Fruit fly (Drosophila melanogaster) whole organism, prepupa: Measurements from ENCODE around the gene Mpi.

ENCODE experiments used
- CG10631 ChIP-seq: fragments of 200-800 bp; sonication (Bioruptor generic); optimal IDR thresholded peaks from 2 replicates; lab custom pipeline; 2016; ENCODE audit warnings: missing biosample characterization, missing genetic modification characterization
- CG10669 ChIP-seq: fragments of 200-800 bp; sonication (Bioruptor generic); optimal IDR thresholded peaks from 3 replicates; lab custom pipeline; 2018; ENCODE audit warnings: missing biosample characterization, mild to moderate bottlenecking, missing genetic modification characterization, moderate library complexity
- CG11762 ChIP-seq: fragments of 200-800 bp; sonication (Bioruptor generic); optimal IDR thresholded peaks from 3 replicates; lab custom pipeline; 2016; ENCODE audit warnings: missing biosample characterization, missing genetic modification characterization; ENCODE audit not compliant: insufficient read depth
- CG11902 ChIP-seq: fragments of 200-800 bp; sonication (Bioruptor generic); optimal IDR thresholded peaks from 3 replicates; lab custom pipeline; 2016; ENCODE audit warnings: missing biosample characterization, missing genetic modification characterization
- CG3032 ChIP-seq: fragments of 200-800 bp; optimal IDR thresholded peaks from 2 replicates; lab custom pipeline; 2019; ENCODE audit warnings: missing biosample characterization, mild to moderate bottlenecking, missing genetic modification characterization, moderate library complexity
- CG31627 ChIP-seq: fragments of 200-800 bp; sonication (Bioruptor generic); optimal IDR thresholded peaks from 3 replicates; lab custom pipeline; 2016; ENCODE audit warnings: missing biosample characterization, missing genetic modification characterization
- CG34406 ChIP-seq: fragments of 200-800 bp; sonication (Bioruptor generic); optimal IDR thresholded peaks from 3 replicates; lab custom pipeline; 2016; ENCODE audit warnings: missing biosample characterization, missing genetic modification characterization
- CG6163 ChIP-seq: fragments of 200-800 bp; sonication (Bioruptor generic); IDR thresholded peaks from 3 replicates; pipeline ENCODE4 v1.3.6; 2022; ENCODE audit warnings: missing biosample characterization, missing genetic modification characterization
- CG6276 ChIP-seq: fragments of 200-800 bp; sonication (Bioruptor generic); optimal IDR thresholded peaks from 2 replicates; lab custom pipeline; 2017; ENCODE audit warnings: missing biosample characterization, mild to moderate bottlenecking, missing genetic modification characterization
- CG6808 ChIP-seq: fragments of 200-800 bp; sonication (Bioruptor generic); optimal IDR thresholded peaks from 3 replicates; lab custom pipeline; 2017; ENCODE audit warnings: missing biosample characterization, missing genetic modification characterization, mild to moderate bottlenecking, moderate library complexity, missing genetic modification reagents
- CG6854 ChIP-seq: fragments of 200-800 bp; sonication (Bioruptor generic); optimal IDR thresholded peaks from 2 replicates; lab custom pipeline; 2017; ENCODE audit warnings: missing biosample characterization, mild to moderate bottlenecking, missing genetic modification characterization
- CG8119 ChIP-seq: fragments of 200-800 bp; sonication (Bioruptor generic); IDR thresholded peaks from 3 replicates; pipeline ENCODE4 v1.3.6; 2022; ENCODE audit warnings: missing biosample characterization, missing genetic modification characterization
- CG9139 ChIP-seq: fragments of 200-800 bp; sonication (Bioruptor generic); optimal IDR thresholded peaks from 3 replicates; lab custom pipeline; 2017; ENCODE audit warnings: missing biosample characterization, mild to moderate bottlenecking, missing genetic modification characterization
- Eip75B ChIP-seq: fragments of 200-800 bp; sonication (Bioruptor generic); optimal IDR thresholded peaks from 3 replicates; lab custom pipeline; 2016; ENCODE audit warnings: missing biosample characterization, missing genetic modification characterization
- Eip93F ChIP-seq: fragments of 200-800 bp; sonication (Bioruptor generic); optimal IDR thresholded peaks from 2 replicates; lab custom pipeline; 2016; ENCODE audit warnings: missing biosample characterization, mild to moderate bottlenecking, missing genetic modification characterization
- Ets21C ChIP-seq: fragments of 200-800 bp; sonication (Bioruptor generic); optimal IDR thresholded peaks from 3 replicates; lab custom pipeline; 2016; ENCODE audit warnings: missing biosample characterization, missing genetic modification characterization
- Ets96B ChIP-seq: fragments of 200-800 bp; optimal IDR thresholded peaks from 2 replicates; lab custom pipeline; 2019; ENCODE audit warnings: missing biosample characterization, mild to moderate bottlenecking, missing genetic modification characterization, moderate library complexity
- Hr39 ChIP-seq: fragments of 200-800 bp; sonication (Bioruptor generic); optimal IDR thresholded peaks from 2 replicates; lab custom pipeline; 2016; ENCODE audit warnings: missing biosample characterization, missing genetic modification characterization
- Hr4 ChIP-seq: fragments of 200-800 bp; sonication (Bioruptor generic); optimal IDR thresholded peaks from 3 replicates; lab custom pipeline; 2016; ENCODE audit warnings: missing biosample characterization, missing genetic modification characterization
- Lpt ChIP-seq: fragments of 200-800 bp; sonication (Bioruptor generic); optimal IDR thresholded peaks from 3 replicates; lab custom pipeline; 2016; ENCODE audit warnings: missing biosample characterization, missing genetic modification characterization
- Met ChIP-seq: fragments of 200-800 bp; sonication (Bioruptor generic); optimal IDR thresholded peaks from 3 replicates; lab custom pipeline; 2016; ENCODE audit warnings: missing biosample characterization, missing genetic modification characterization
- OdsH ChIP-seq: fragments of 200-800 bp; sonication (Bioruptor generic); optimal IDR thresholded peaks from 3 replicates; lab custom pipeline; 2016; ENCODE audit warnings: missing biosample characterization, missing genetic modification characterization
- Sox102F ChIP-seq: fragments of 200-800 bp; sonication (Bioruptor generic); optimal IDR thresholded peaks from 2 replicates; lab custom pipeline; 2016; ENCODE audit warnings: missing biosample characterization, mild to moderate bottlenecking, missing genetic modification characterization
- acj6 ChIP-seq: fragments of 200-800 bp; sonication (Bioruptor generic); optimal IDR thresholded peaks from 3 replicates; lab custom pipeline; 2016; ENCODE audit warnings: missing biosample characterization, missing genetic modification characterization
- dac ChIP-seq: fragments of 200-800 bp; sonication (Bioruptor generic); optimal IDR thresholded peaks from 2 replicates; lab custom pipeline; 2017; ENCODE audit warnings: missing biosample characterization, mild to moderate bottlenecking, missing genetic modification characterization
- dsx ChIP-seq: fragments of 200-800 bp; optimal IDR thresholded peaks from 3 replicates; lab custom pipeline; 2019; ENCODE audit warnings: missing biosample characterization, mild to moderate bottlenecking, missing genetic modification characterization, moderate library complexity; ENCODE audit not compliant: poor library complexity, severe bottlenecking
- eg ChIP-seq: fragments of 200-800 bp; sonication (Bioruptor generic); IDR thresholded peaks from 3 replicates; pipeline ENCODE4 v1.3.6; 2022; ENCODE audit warnings: missing biosample characterization, missing genetic modification characterization
- fd59A ChIP-seq: fragments of 200-800 bp; sonication (Bioruptor generic); optimal IDR thresholded peaks from 2 replicates; lab custom pipeline; 2017; ENCODE audit warnings: missing biosample characterization, mild to moderate bottlenecking, missing genetic modification characterization, missing genetic modification reagents
- fd85E ChIP-seq: fragments of 200-800 bp; sonication (Bioruptor generic); optimal IDR thresholded peaks from 3 replicates; lab custom pipeline; 2016; ENCODE audit warnings: missing biosample characterization, missing genetic modification characterization
- fkh ChIP-seq: fragments of 200-800 bp; sonication (Bioruptor generic); optimal IDR thresholded peaks from 3 replicates; lab custom pipeline; 2017; ENCODE audit warnings: missing biosample characterization, mild to moderate bottlenecking, missing genetic modification characterization, moderate library complexity
- net ChIP-seq: fragments of 200-800 bp; sonication (Bioruptor generic); optimal IDR thresholded peaks from 3 replicates; lab custom pipeline; 2016; ENCODE audit warnings: missing biosample characterization, missing genetic modification characterization
- pdm3 ChIP-seq: fragments of 200-800 bp; sonication (Bioruptor generic); optimal IDR thresholded peaks from 3 replicates; lab custom pipeline; 2016; ENCODE audit warnings: missing biosample characterization, missing genetic modification characterization
- topi ChIP-seq: fragments of 200-800 bp; sonication (Bioruptor generic); optimal IDR thresholded peaks from 3 replicates; lab custom pipeline; 2016; ENCODE audit warnings: missing biosample characterization, missing genetic modification characterization
- vri ChIP-seq: fragments of 200-800 bp; sonication (Bioruptor generic); optimal IDR thresholded peaks from 3 replicates; lab custom pipeline; 2016; ENCODE audit warnings: missing biosample characterization, mild to moderate bottlenecking, missing genetic modification characterization

Gene Mpi

dm6 chr3R:9767620-9768592 is 8.5 kb downstream of the Mpi start, which contains the start of gene Naa80 (continued):
- TF ChIP-seq dsx (GFP tag; lab: Kevin White, UChicago), result peak; percentile 50
- peak; percentile 80 for TF ChIP-seq fkh (GFP tag; lab: Kevin White, UChicago)
- TF ChIP-seq topi (GFP tag; lab: Kevin White, UChicago), result peak; percentile 82
- TF ChIP-seq CG8119, result no peak
- TF ChIP-seq Ets96B (tag; lab: Kevin White, UChicago), result no peak
- TF ChIP-seq CG10631 (GFP tag; lab: Kevin White, UChicago), result peak; percentile 75
- peak; percentile 67 for TF ChIP-seq Hr39 (GFP tag; lab: Kevin White, UChicago)
- TF ChIP-seq CG6854 (GFP tag; lab: Kevin White, UChicago), result no peak
- no peak for TF ChIP-seq dac (GFP tag; lab: Kevin White, UChicago)
- TF ChIP-seq Sox102F, result no peak
- TF ChIP-seq CG6808 (GFP tag; lab: Kevin White, UChicago), result peak; percentile 57
- TF ChIP-seq CG11762 (GFP tag; lab: Kevin White, UChicago), result no peak
- no peak for TF ChIP-seq Eip93F (GFP tag; lab: Kevin White, UChicago)
- TF ChIP-seq Lpt, result peak; percentile 35
- TF ChIP-seq CG9139 (GFP tag; lab: Kevin White, UChicago), result no peak
- peak; percentile 64 for TF ChIP-seq Eip75B
- peak; percentile 79 for TF ChIP-seq CG31627 (GFP tag; lab: Kevin White, UChicago)
- no peak for TF ChIP-seq fd85E (GFP tag; lab: Kevin White, UChicago)
- TF ChIP-seq Hr4 (GFP tag; lab: Kevin White, UChicago), result no peak
- TF ChIP-seq vri, result peak; percentile 60
- TF ChIP-seq eg (GFP tag; lab: Robert Waterston, UW), result 0 out of 3 replicates have a peak, but pooled peaks have one; percentile 30

- no peak for TF ChIP-seq CG3032 (tag; lab: Kevin White, UChicago)
- no peak for TF ChIP-seq OdsH (GFP tag; lab: Kevin White, UChicago)
- no peak for TF ChIP-seq Ets96B (tag; lab: Kevin White, UChicago)
- TF ChIP-seq Met, result no peak
- no peak for TF ChIP-seq fd59A (GFP tag; lab: Kevin White, UChicago)
- no peak for TF ChIP-seq vri
- TF ChIP-seq pdm3 (GFP tag; lab: Kevin White, UChicago), result no peak
- no peak for TF ChIP-seq CG11902 (GFP tag; lab: Kevin White, UChicago)
- no peak for TF ChIP-seq net (GFP tag; lab: Kevin White, UChicago)
- no peak for TF ChIP-seq Ets21C
- TF ChIP-seq CG6276 (GFP tag; lab: Kevin White, UChicago), result no peak
- TF ChIP-seq CG34406 (GFP tag; lab: Kevin White, UChicago), result no peak
- no peak for TF ChIP-seq CG10669 (GFP tag; lab: Kevin White, UChicago)
- no peak for TF ChIP-seq acj6
- TF ChIP-seq dsx (GFP tag; lab: Kevin White, UChicago), result no peak
- TF ChIP-seq CG6163, result no peak
Observed at dm6 chr3R:9768884-9769283, 9.5 kb downstream of the Mpi start, which contains the start of gene MED6. MED6 (minus strand) TSS chr3R:9768984.

- TF ChIP-seq Eip93F (GFP tag; lab: Kevin White, UChicago), result no peak
- peak; percentile 63 for TF ChIP-seq vri
- TF ChIP-seq, all 60 proteins: peak for 1
Observed at dm6 chr3R:9770127-9770526, 10.7 kb downstream of the Mpi start.
